Fruit fly (Drosophila melanogaster) whole organism, embryonic: ENCODE data around the gene CG31089.

ENCODE experiments used
- CG10959 ChIP-seq: fragments of 200-800 bp; sonication (Bioruptor generic); IDR thresholded peaks from 2 replicates; pipeline ENCODE4 v1.3.6; 2022; ENCODE audit warnings: missing biosample characterization, missing genetic modification characterization
- CG11456 ChIP-seq: fragments of 200-800 bp; sonication (Bioruptor generic); IDR thresholded peaks from 3 replicates; pipeline ENCODE4 v1.3.6; 2022; ENCODE audit warnings: missing biosample characterization, missing genetic modification characterization
- CG15696 ChIP-seq: fragments of 200-800 bp; sonication (Bioruptor generic); optimal IDR thresholded peaks from 2 replicates; lab custom pipeline; 2019; ENCODE audit warnings: missing biosample characterization, mild to moderate bottlenecking, missing genetic modification characterization, moderate library complexity
- CG18619 ChIP-seq: fragments of 200-800 bp; sonication (Bioruptor generic); optimal IDR thresholded peaks from 3 replicates; lab custom pipeline; 2017; ENCODE audit warnings: missing biosample characterization, mild to moderate bottlenecking, missing genetic modification characterization
- CG3281 ChIP-seq: fragments of 200-800 bp; sonication (Bioruptor generic); optimal IDR thresholded peaks from 3 replicates; lab custom pipeline; 2017; ENCODE audit warnings: missing biosample characterization, mild to moderate bottlenecking, missing genetic modification characterization
- Hmr ChIP-seq: fragments of 200-800 bp; sonication (Bioruptor generic); optimal IDR thresholded peaks from 3 replicates; lab custom pipeline; 2017; ENCODE audit warnings: mild to moderate bottlenecking, missing biosample characterization, missing genetic modification reagents, missing genetic modification characterization
- Hr39 ChIP-seq: fragments of >200 bp; optimal IDR thresholded peaks from 2 replicates; lab custom pipeline; 2017
- NC2β ChIP-seq: fragments of 200-800 bp; sonication (Bioruptor generic); optimal IDR thresholded peaks from 2 replicates; lab custom pipeline; 2016; ENCODE audit warnings: missing biosample characterization, missing genetic modification characterization
- dysf ChIP-seq: fragments of 200-800 bp; sonication (Bioruptor generic); IDR thresholded peaks from 3 replicates; pipeline ENCODE4 v1.3.6; 2022; ENCODE audit warnings: missing biosample characterization, missing genetic modification characterization
- ken ChIP-seq: fragments of 200-800 bp; sonication (Bioruptor generic); IDR thresholded peaks from 3 replicates; pipeline ENCODE4 v1.3.6; 2022; ENCODE audit warnings: missing biosample characterization, missing genetic modification characterization
- nau ChIP-seq: fragments of 200-800 bp; sonication (Bioruptor generic); optimal IDR thresholded peaks from 3 replicates; lab custom pipeline; 2017; ENCODE audit warnings: missing biosample characterization, mild to moderate bottlenecking, missing genetic modification characterization, missing genetic modification reagents
- nom ChIP-seq: fragments of 200-800 bp; sonication (Bioruptor generic); optimal IDR thresholded peaks from 2 replicates; lab custom pipeline; 2017; ENCODE audit warnings: missing biosample characterization, missing genetic modification characterization, mild to moderate bottlenecking, moderate library complexity, missing genetic modification reagents
- pan ChIP-seq, 4 experiments: fragments of >200 bp in 3 of 4; fragments of 200-800 bp in 1 of 4; sonication (Bioruptor generic) in 1 of 4; optimal IDR thresholded peaks in 3 of 4; IDR thresholded peaks in 1 of 4; 2 replicates each; pipeline versions ENCODE4 v1.3.6 to Lab custom; 2017 to 2022; ENCODE audit warnings: missing biosample characterization in 2 of 4, missing genetic modification characterization in 2 of 4, mixed read lengths in 1 of 4

The CG31089 gene

DNA sequence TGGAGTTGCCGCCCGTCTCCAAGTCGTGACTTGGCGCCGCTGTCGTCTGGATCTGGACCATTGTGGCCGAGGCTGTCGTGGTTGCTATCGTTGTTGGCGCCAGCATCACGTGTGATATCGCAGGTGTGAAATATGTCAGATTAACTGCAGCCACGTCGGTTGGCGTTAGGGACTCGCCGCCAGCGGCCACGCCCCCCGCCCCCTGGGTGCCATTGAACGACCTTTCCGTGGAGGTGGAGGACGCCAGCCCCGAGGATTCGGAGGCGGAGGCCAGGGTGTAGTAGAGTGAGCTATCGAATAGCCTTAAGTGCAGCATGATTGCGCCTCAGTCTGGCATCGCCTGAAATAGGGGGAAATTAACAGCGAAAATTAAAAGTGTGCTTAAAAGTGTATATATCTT, 38.9 kb downstream of the CG31089 start:
- no peak for TF ChIP-seq Hmr (GFP tag; lab: Kevin White, UChicago)
- TF ChIP-seq Hr39 (lab: Kevin White, UChicago): peak; percentile 69
- TF ChIP-seq NC2β (GFP tag; lab: Kevin White, UChicago): no peak
- TF ChIP-seq ken (GFP tag; lab: Robert Waterston, UW): 0 out of 3 replicates have a peak, but pooled peaks have one; percentile 20
- TF ChIP-seq CG10959 (GFP tag; lab: Robert Waterston, UW): no peak
- no peak for TF ChIP-seq CG15696 (tag; lab: Kevin White, UChicago)
- TF ChIP-seq CG11456: 0 out of 3 replicates have a peak, but pooled peaks have one; percentile 32
- TF ChIP-seq CG3281 (GFP tag; lab: Kevin White, UChicago): no peak
- TF ChIP-seq pan (optimal IDR thresholded peaks at IDR 0.05; lab: Kevin White, UChicago): no peak
- peak in 1 of 2 experiments; percentile 13 for TF ChIP-seq pan (GFP tag; optimal IDR thresholded peaks at IDR 0.05 in 1 of 2, IDR thresholded peaks at IDR 0.05 in 1 of 2)
- TF ChIP-seq nau (GFP tag; lab: Kevin White, UChicago): no peak
- TF ChIP-seq dysf: 0 out of 3 replicates have a peak, but pooled peaks have one; percentile 12
- TF ChIP-seq nom (GFP tag; lab: Kevin White, UChicago): no peak
- no peak for TF ChIP-seq CG18619 (GFP tag; lab: Kevin White, UChicago)
- TF ChIP-seq, all 482 proteins: peak for 5
